Worm (Caenorhabditis elegans): ENCODE measurements around the gene lys-10.

- no peak for TF ChIP-seq flh-1 (GFP tag; optimal IDR thresholded peaks at IDR 0.05)
- no peak for TF ChIP-seq nhr-28 (tag; optimal IDR thresholded peaks at IDR 0.05)
- TF ChIP-seq ztf-11 (tag; optimal IDR thresholded peaks at IDR 0.05), result no peak
- no peak for TF ChIP-seq nhr-12 (tag; optimal IDR thresholded peaks at IDR 0.05)
- no peak for TF ChIP-seq sptf-1 (tag; optimal IDR thresholded peaks at IDR 0.05)
- TF ChIP-seq elt-1 (tag; optimal IDR thresholded peaks at IDR 0.05; ENCODE audit: borderline replicate concordance, insufficient read depth), result no peak
- TF ChIP-seq elt-3 (tag; optimal IDR thresholded peaks at IDR 0.05), result no peak
- no peak for TF ChIP-seq unc-120 (tag; optimal IDR thresholded peaks at IDR 0.05; ENCODE audit: poor library complexity, severe bottlenecking)
- no peak for TF ChIP-seq pha-4 (tag; optimal IDR thresholded peaks at IDR 0.05)
- no peak for TF ChIP-seq ceh-39 (tag; optimal IDR thresholded peaks at IDR 0.05)
- TF ChIP-seq snpc-4 (tag; optimal IDR thresholded peaks at IDR 0.05), result no peak
- no peak for TF ChIP-seq ceh-43 (GFP tag; optimal IDR thresholded peaks at IDR 0.05)
- no peak for TF ChIP-seq unc-62 (GFP tag; optimal IDR thresholded peaks at IDR 0.05)
- no peak for TF ChIP-seq lsy-2 (tag; optimal IDR thresholded peaks at IDR 0.05)
These were observed 28.2 kb downstream of the lys-10 start, which contains the start of gene sqv-1 for ce11 chrIV:8360817-8361216.

Data from whole organism, mixed stage, embryonic.